Worm (Caenorhabditis elegans) whole organism, L2 larva: ENCODE measurements around the gene F42A9.17.
A peak's percentile ranks its signal among the peaks of the same experiment; 100 is the strongest.

ENCODE experiments used
- C34F6.9 ChIP-seq: fragments of 150-350 bp; optimal IDR thresholded peaks from 2 replicates; lab custom pipeline; 2014; ENCODE audit warnings: missing biosample characterization, missing genetic modification characterization
- F13H6.1 ChIP-seq: sonication (generic microtip); optimal IDR thresholded peaks from 2 replicates; lab custom pipeline; 2016; ENCODE audit warnings: missing genetic modification characterization, missing compliant biosample characterization
- R02D3.7 ChIP-seq: fragments of 150-350 bp; optimal IDR thresholded peaks from 2 replicates; lab custom pipeline; 2014; ENCODE audit warnings: missing biosample characterization, missing genetic modification characterization
- Y55F3AM.14 ChIP-seq: fragments of 200-800 bp; sonication (Bioruptor generic); optimal IDR thresholded peaks from 2 replicates; lab custom pipeline; 2018; ENCODE audit warnings: mild to moderate bottlenecking, missing genetic modification characterization, missing compliant biosample characterization
- ZK546.5 ChIP-seq: sonication (generic microtip); optimal IDR thresholded peaks from 2 replicates; lab custom pipeline; 2017; ENCODE audit warnings: missing biosample characterization, missing genetic modification characterization
- alr-1 ChIP-seq: fragments of 150-350 bp; optimal IDR thresholded peaks from 2 replicates; lab custom pipeline; 2014; ENCODE audit warnings: missing biosample characterization, missing genetic modification characterization
- aly-2 ChIP-seq: fragments of 150-350 bp; optimal IDR thresholded peaks from 2 replicates; lab custom pipeline; 2014; ENCODE audit warnings: missing biosample characterization, missing genetic modification characterization
- ama-1 ChIP-seq: fragments of 150-350 bp; optimal IDR thresholded peaks from 2 replicates; lab custom pipeline; 2018; ENCODE audit warnings: inconsistent platforms
- blmp-1 ChIP-seq: sonication (generic microtip); optimal IDR thresholded peaks from 2 replicates; lab custom pipeline; 2017; ENCODE audit warnings: missing genetic modification characterization, mild to moderate bottlenecking, missing compliant biosample characterization, antibody characterized with exemption, moderate library complexity; ENCODE audit not compliant: insufficient read depth
- ceh-16 ChIP-seq: fragments of 150-350 bp; optimal IDR thresholded peaks from 2 replicates; lab custom pipeline; 2014; ENCODE audit warnings: missing biosample characterization, missing genetic modification characterization
- ceh-82 ChIP-seq: fragments of 150-350 bp; optimal IDR thresholded peaks from 2 replicates; lab custom pipeline; 2014; ENCODE audit warnings: missing biosample characterization, missing genetic modification characterization
- crh-2 ChIP-seq: sonication (generic microtip); optimal IDR thresholded peaks from 2 replicates; lab custom pipeline; 2017; ENCODE audit warnings: missing biosample characterization, missing genetic modification characterization
- dmd-4 ChIP-seq: sonication (generic microtip); optimal IDR thresholded peaks from 2 replicates; lab custom pipeline; 2017; ENCODE audit warnings: missing biosample characterization, missing genetic modification characterization
- egl-27 ChIP-seq: sonication (generic microtip); optimal IDR thresholded peaks from 3 replicates; lab custom pipeline; 2017; ENCODE audit warnings: missing biosample characterization, missing genetic modification reagents, missing genetic modification characterization
- elt-1 ChIP-seq: fragments of 150-350 bp; optimal IDR thresholded peaks from 2 replicates; lab custom pipeline; 2014; ENCODE audit warnings: missing biosample characterization, missing genetic modification characterization
- elt-3 ChIP-seq: sonication (generic microtip); optimal IDR thresholded peaks from 2 replicates; lab custom pipeline; 2017; ENCODE audit warnings: missing biosample characterization, missing genetic modification characterization
- fos-1 ChIP-seq: fragments of 150-350 bp; optimal IDR thresholded peaks from 2 replicates; lab custom pipeline; 2014; ENCODE audit warnings: missing biosample characterization, missing genetic modification characterization
- gmeb-1 ChIP-seq: fragments of 150-350 bp; optimal IDR thresholded peaks from 2 replicates; lab custom pipeline; 2014; ENCODE audit warnings: missing biosample characterization, missing genetic modification characterization
- lin-11 ChIP-seq: fragments of 150-350 bp; sonication (generic microtip); optimal IDR thresholded peaks from 2 replicates; lab custom pipeline; 2014; ENCODE audit warnings: missing biosample characterization, missing genetic modification characterization, inconsistent platforms, mixed read lengths
- lin-13 ChIP-seq: fragments of 150-350 bp; optimal IDR thresholded peaks from 2 replicates; lab custom pipeline; 2014; ENCODE audit warnings: missing biosample characterization, missing genetic modification reagents, missing genetic modification characterization
- lin-39 ChIP-seq: fragments of 150-350 bp; optimal IDR thresholded peaks from 2 replicates; lab custom pipeline; 2014; ENCODE audit warnings: missing biosample characterization, missing genetic modification reagents, missing genetic modification characterization
- lsy-2 ChIP-seq, 2 experiments: fragments of 150-350 bp in 1 of 2; sonication (generic microtip) in 1 of 2; optimal IDR thresholded peaks; 2 replicates each; lab custom pipeline; 2014 to 2017; ENCODE audit warnings: missing biosample characterization in 2 of 2, missing genetic modification characterization in 2 of 2
- mab-5 ChIP-seq: fragments of 150-350 bp; optimal IDR thresholded peaks from 2 replicates; lab custom pipeline; 2014; ENCODE audit warnings: missing biosample characterization, missing genetic modification characterization
- mbf-1 ChIP-seq: sonication (generic microtip); optimal IDR thresholded peaks from 2 replicates; lab custom pipeline; 2017; ENCODE audit warnings: missing biosample characterization, missing genetic modification characterization
- mdl-1 ChIP-seq, 2 experiments: fragments of 150-350 bp in 1 of 2; sonication (generic microtip) in 1 of 2; optimal IDR thresholded peaks; 2 replicates each; lab custom pipeline; 2017; ENCODE audit warnings: missing biosample characterization in 2 of 2, missing genetic modification characterization in 2 of 2
- nhr-10 ChIP-seq: sonication (generic microtip); optimal IDR thresholded peaks from 2 replicates; lab custom pipeline; 2017; ENCODE audit warnings: missing biosample characterization, missing genetic modification characterization
- nhr-11 ChIP-seq: fragments of 150-350 bp; optimal IDR thresholded peaks from 2 replicates; lab custom pipeline; 2014; ENCODE audit warnings: missing biosample characterization, missing genetic modification characterization
- nhr-12 ChIP-seq: fragments of 150-350 bp; optimal IDR thresholded peaks from 2 replicates; lab custom pipeline; 2014; ENCODE audit warnings: missing biosample characterization, missing genetic modification characterization
- nhr-129 ChIP-seq: fragments of 150-350 bp; optimal IDR thresholded peaks from 2 replicates; lab custom pipeline; 2014; ENCODE audit warnings: missing biosample characterization, missing genetic modification characterization
- nhr-21 ChIP-seq: fragments of 150-350 bp; optimal IDR thresholded peaks from 2 replicates; lab custom pipeline; 2014; ENCODE audit warnings: missing biosample characterization, missing genetic modification characterization
- nhr-23 ChIP-seq: fragments of 150-350 bp; optimal IDR thresholded peaks from 2 replicates; lab custom pipeline; 2014; ENCODE audit warnings: missing biosample characterization, missing genetic modification reagents, missing genetic modification characterization
- nhr-237 ChIP-seq: fragments of 150-350 bp; optimal IDR thresholded peaks from 2 replicates; lab custom pipeline; 2014; ENCODE audit warnings: missing biosample characterization, missing genetic modification characterization
- nhr-25 ChIP-seq: fragments of 150-350 bp; sonication (generic microtip); optimal IDR thresholded peaks from 3 replicates; lab custom pipeline; 2014; ENCODE audit warnings: missing biosample characterization, missing genetic modification characterization
- nhr-6 ChIP-seq: fragments of 150-350 bp; optimal IDR thresholded peaks from 2 replicates; lab custom pipeline; 2014; ENCODE audit warnings: missing biosample characterization, missing genetic modification characterization
- nhr-77 ChIP-seq: fragments of 150-350 bp; optimal IDR thresholded peaks from 2 replicates; lab custom pipeline; 2014; ENCODE audit warnings: missing biosample characterization, missing genetic modification characterization
- peb-1 ChIP-seq: fragments of 150-350 bp; optimal IDR thresholded peaks from 2 replicates; lab custom pipeline; 2014; ENCODE audit warnings: missing biosample characterization, missing genetic modification characterization
- sem-4 ChIP-seq: fragments of 150-350 bp; optimal IDR thresholded peaks from 2 replicates; lab custom pipeline; 2014; ENCODE audit warnings: missing biosample characterization, missing genetic modification reagents, missing genetic modification characterization
- skn-1 ChIP-seq: sonication (generic microtip); optimal IDR thresholded peaks from 2 replicates; lab custom pipeline; 2017; ENCODE audit warnings: missing biosample characterization, missing genetic modification characterization
- sma-3 ChIP-seq: sonication (generic microtip); optimal IDR thresholded peaks from 2 replicates; lab custom pipeline; 2016; ENCODE audit warnings: missing genetic modification reagents, missing genetic modification characterization, missing compliant biosample characterization
- sma-9 ChIP-seq, 2 experiments: fragments of 150-350 bp in 1 of 2; sonication (generic microtip) in 1 of 2; optimal IDR thresholded peaks; 2 replicates each; lab custom pipeline; 2014 to 2016; ENCODE audit warnings: missing genetic modification characterization in 2 of 2, mild to moderate bottlenecking in 1 of 2, missing biosample characterization in 1 of 2, missing compliant biosample characterization in 1 of 2, missing genetic modification reagents in 1 of 2, moderate library complexity in 1 of 2
- snpc-4 ChIP-seq: fragments of 150-350 bp; optimal IDR thresholded peaks from 2 replicates; lab custom pipeline; 2014; ENCODE audit warnings: missing biosample characterization, missing genetic modification characterization
- unc-39 ChIP-seq: fragments of 150-350 bp; optimal IDR thresholded peaks from 2 replicates; lab custom pipeline; 2014; ENCODE audit warnings: missing biosample characterization, missing genetic modification characterization
- unc-55 ChIP-seq: fragments of 150-350 bp; sonication (generic microtip); optimal IDR thresholded peaks from 3 replicates; lab custom pipeline; 2014; ENCODE audit warnings: missing biosample characterization, missing genetic modification reagents, missing genetic modification characterization
- unc-62 ChIP-seq: fragments of 150-350 bp; optimal IDR thresholded peaks from 2 replicates; lab custom pipeline; 2014; ENCODE audit warnings: missing biosample characterization, missing genetic modification reagents, missing genetic modification characterization
- zag-1 ChIP-seq: fragments of 150-350 bp; optimal IDR thresholded peaks from 2 replicates; lab custom pipeline; 2014; ENCODE audit warnings: missing biosample characterization, missing genetic modification characterization
- ztf-1 ChIP-seq: fragments of 200-800 bp; sonication (Bioruptor generic); conservative IDR thresholded peaks from 2 replicates; pipeline ENCODE4 v1.3.6; 2022; ENCODE audit warnings: missing genetic modification characterization, missing compliant biosample characterization
- ztf-11 ChIP-seq: sonication (generic microtip); optimal IDR thresholded peaks from 2 replicates; lab custom pipeline; 2017; ENCODE audit warnings: missing biosample characterization, missing genetic modification characterization
- ztf-4 ChIP-seq: fragments of 150-350 bp; optimal IDR thresholded peaks from 2 replicates; lab custom pipeline; 2014; ENCODE audit warnings: missing biosample characterization, missing genetic modification characterization

Gene F42A9.17

DNA sequence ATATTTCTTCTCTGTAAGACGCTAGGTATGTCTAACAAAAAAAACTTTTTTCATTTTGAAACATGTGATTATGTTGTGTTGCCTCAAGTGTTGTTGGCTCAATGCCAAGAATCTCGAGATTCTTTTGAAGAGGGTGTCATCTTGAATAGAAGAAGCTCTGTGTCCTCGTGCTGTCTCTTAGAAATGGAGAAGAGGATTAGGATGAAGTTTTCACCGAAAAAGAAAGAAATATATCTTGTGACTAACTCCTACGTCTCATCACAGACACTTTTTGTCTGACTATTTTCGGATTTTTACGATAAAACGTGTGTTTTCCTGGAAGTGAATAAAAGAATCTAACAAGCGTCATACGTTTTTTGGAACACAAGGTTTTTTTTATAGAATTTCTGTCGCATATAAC is 24.1 kb downstream of the F42A9.17 start:
- no peak for TF ChIP-seq nhr-21 (tag; lab: Kevin White, UChicago)
- peak; percentile 16 for TF ChIP-seq sma-9 (GFP tag; optimal IDR thresholded peaks at IDR 0.05; lab: Kevin White, UChicago)
- no peak for TF ChIP-seq sma-9 (tag; optimal IDR thresholded peaks at IDR 0.05; lab: Kevin White, UChicago)
- TF ChIP-seq crh-2, result peak; percentile 45
- TF ChIP-seq C34F6.9 (tag; lab: Kevin White, UChicago), result peak; percentile 29
- no peak for TF ChIP-seq elt-3 (tag; lab: Kevin White, UChicago)

DNA sequence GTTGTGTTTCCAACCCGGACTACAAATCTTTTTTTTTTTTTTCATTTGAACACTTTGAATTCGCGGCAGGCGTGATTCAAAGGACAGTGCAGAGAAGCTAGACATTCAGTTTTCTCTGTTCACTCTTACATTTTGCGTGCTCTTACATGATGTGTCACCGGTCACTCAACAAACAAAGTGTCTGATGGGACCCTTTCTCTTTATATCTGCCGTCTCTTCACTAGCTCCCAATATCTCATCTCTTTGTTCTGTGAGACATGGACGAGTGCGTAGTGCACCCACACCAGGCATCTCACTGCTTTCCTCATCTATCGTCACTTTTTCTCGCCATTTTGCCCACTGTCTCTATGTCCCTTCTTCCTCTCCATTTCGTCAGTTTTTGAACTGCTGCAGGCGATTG is 24.7 kb downstream of the F42A9.17 start:
- TF ChIP-seq unc-62 (peak; percentile 77), nhr-25 (tag; lab: Kevin White, UChicago) (no peak), nhr-10 (tag; lab: Kevin White, UChicago) (no peak), C34F6.9 (tag; lab: Kevin White, UChicago) (peak; percentile 39), elt-1 (tag; lab: Kevin White, UChicago) (no peak), elt-3 (tag; lab: Kevin White, UChicago) (no peak), nhr-11 (tag; lab: Kevin White, UChicago) (no peak), ceh-16 (tag; lab: Kevin White, UChicago) (no peak), lsy-2 (tag; optimal IDR thresholded peaks at IDR 0.05; lab: Kevin White, UChicago) (peak; percentile 20 to 71), alr-1 (tag; lab: Kevin White, UChicago) (no peak), nhr-12 (no peak), aly-2 (tag; lab: Kevin White, UChicago) (no peak), sem-4 (tag; lab: Kevin White, UChicago) (peak; percentile 66), Y55F3AM.14 (GFP tag; lab: Kevin White, UChicago) (peak; percentile 19), unc-55 (GFP tag; lab: Kevin White, UChicago) (peak; percentile 25), skn-1 (no peak), fos-1 (peak; percentile 55), gmeb-1 (no peak), sma-9 (GFP tag; optimal IDR thresholded peaks at IDR 0.05; lab: Kevin White, UChicago) (peak; percentile 94), sma-9 (tag; optimal IDR thresholded peaks at IDR 0.05; lab: Kevin White, UChicago) (no peak), blmp-1 (tag; lab: Kevin White, UChicago) (no peak), egl-27 (tag; lab: Kevin White, UChicago) (peak; percentile 58), R02D3.7 (tag; lab: Kevin White, UChicago) (no peak), lin-11 (no peak), mbf-1 (no peak), crh-2 (no peak), mdl-1 (tag; optimal IDR thresholded peaks at IDR 0.05; lab: Kevin White, UChicago) (peak; percentile 19 to 40), ztf-11 (tag; lab: Kevin White, UChicago) (no peak), F13H6.1 (tag; lab: Kevin White, UChicago) (peak; percentile 95), ztf-4 (peak; percentile 35), snpc-4 (tag; lab: Kevin White, UChicago) (no peak), lin-13 (GFP tag; lab: Kevin White, UChicago) (peak; percentile 22), unc-39 (tag; lab: Kevin White, UChicago) (no peak), dmd-4 (tag; lab: Kevin White, UChicago) (no peak), peb-1 (tag; lab: Kevin White, UChicago) (no peak), nhr-77 (tag; lab: Kevin White, UChicago) (no peak), mab-5 (tag; lab: Kevin White, UChicago) (no peak), nhr-237 (no peak), ZK546.5 (tag; lab: Kevin White, UChicago) (no peak), sma-3 (GFP tag; lab: Kevin White, UChicago) (no peak), nhr-21 (tag; lab: Kevin White, UChicago) (peak; percentile 5), lin-39 (tag; lab: Kevin White, UChicago) (no peak), ama-1 (lab: Kevin White, UChicago) (no peak), nhr-6 (tag; lab: Kevin White, UChicago) (peak; percentile 43), nhr-23 (tag; lab: Kevin White, UChicago) (no peak), ceh-82 (tag; lab: Kevin White, UChicago) (peak; percentile 1), zag-1 (tag; lab: Kevin White, UChicago) (peak; percentile 70), ztf-1 (GFP tag; lab: Robert Waterston, UW) (no peak), nhr-129 (tag; lab: Kevin White, UChicago) (peak; percentile 76)
